Fruit fly (Drosophila melanogaster): ENCODE results near the gene Rbcn-3A.

Gene Rbcn-3A

dm6 chrX:6263614-6264130, 8.4 kb upstream of the Rbcn-3A start (continued):
- no peak for TF ChIP-seq hb (GFP tag; IDR thresholded peaks at IDR 0.05; ENCODE audit: partially characterized antibody)
- TF ChIP-seq lov (optimal IDR thresholded peaks at IDR 0.05) = no peak
- TF ChIP-seq lov (GFP tag; IDR thresholded peaks at IDR 0.05) = no peak
- peak; percentile 17 for TF ChIP-seq CG17186 (GFP tag; optimal IDR thresholded peaks at IDR 0.05)
- peak; percentile 86 for TF ChIP-seq CG7556 (GFP tag; optimal IDR thresholded peaks at IDR 0.05)
- no peak for TF ChIP-seq CG14860 (GFP tag; IDR thresholded peaks at IDR 0.05; ENCODE audit: partially characterized antibody)
- TF ChIP-seq Vsx1 (GFP tag; optimal IDR thresholded peaks at IDR 0.05) = peak; percentile 66
- TF ChIP-seq pho (GFP tag; optimal IDR thresholded peaks at IDR 0.05) = peak; percentile 48
- peak; percentile 24 for TF ChIP-seq Atf-2 (GFP tag; optimal IDR thresholded peaks at IDR 0.05)
- peak; percentile 3 for TF ChIP-seq Lhr (GFP tag; optimal IDR thresholded peaks at IDR 0.05)
- TF ChIP-seq CG8089 (GFP tag; optimal IDR thresholded peaks at IDR 0.05) = no peak
- peak; percentile 60 for TF ChIP-seq Ssrp (tag; optimal IDR thresholded peaks at IDR 0.05)
- peak; percentile 45 for TF ChIP-seq CG18011 (GFP tag; optimal IDR thresholded peaks at IDR 0.05)
- TF ChIP-seq GATAe (GFP tag; conservative IDR thresholded peaks at IDR 0.05) = no peak
- TF ChIP-seq HmgD (GFP tag; optimal IDR thresholded peaks at IDR 0.05) = no peak
- peak; percentile 84 for TF ChIP-seq Atf6 (GFP tag; IDR thresholded peaks at IDR 0.05)
- TF ChIP-seq CG11504 (tag; optimal IDR thresholded peaks at IDR 0.05) = peak; percentile 86
- no peak for TF ChIP-seq corto (GFP tag; optimal IDR thresholded peaks at IDR 0.05)
- TF ChIP-seq Dfd (GFP tag; optimal IDR thresholded peaks at IDR 0.05) = no peak
- TF ChIP-seq CG15696 (tag; optimal IDR thresholded peaks at IDR 0.05) = peak; percentile 17
- peak; percentile 91 for TF ChIP-seq sens (GFP tag)
- TF ChIP-seq Doc2 (GFP tag; IDR thresholded peaks at IDR 0.05) = no peak
- TF ChIP-seq CG12391 (tag; optimal IDR thresholded peaks at IDR 0.05) = peak; percentile 71
- TF ChIP-seq az2 (GFP tag; optimal IDR thresholded peaks at IDR 0.05) = peak; percentile 49
- peak; percentile 11; the same call in 1 of the 2 replicates for TF ChIP-seq Adf1 (GFP tag; IDR thresholded peaks at IDR 0.05)
- peak; percentile 48; the same call in 1 of the 2 replicates for TF ChIP-seq CG9932 (GFP tag; IDR thresholded peaks at IDR 0.05)
- TF ChIP-seq sisA (GFP tag; IDR thresholded peaks at IDR 0.05) = peak; percentile 61
- peak; percentile 51 for TF ChIP-seq Dek (tag; optimal IDR thresholded peaks at IDR 0.05)
- no peak for TF ChIP-seq btn (GFP tag; optimal IDR thresholded peaks at IDR 0.05)
- peak; percentile 18 for TF ChIP-seq Hey (tag; optimal IDR thresholded peaks at IDR 0.05)
- no peak for TF ChIP-seq dati (GFP tag; IDR thresholded peaks at IDR 0.05)
- no peak for TF ChIP-seq vnd (GFP tag; IDR thresholded peaks at IDR 0.05; ENCODE audit: partially characterized antibody)
- TF ChIP-seq fd96Cb (tag; optimal IDR thresholded peaks at IDR 0.05) = peak; percentile 69
- peak; percentile 55 for TF ChIP-seq HLH54F (GFP tag; optimal IDR thresholded peaks at IDR 0.05)
- peak; percentile 75 for TF ChIP-seq unpg (GFP tag; optimal IDR thresholded peaks at IDR 0.05)
- peak; percentile 52 for TF ChIP-seq CG31224 (GFP tag; IDR thresholded peaks at IDR 0.05)
- TF ChIP-seq CG1233 (GFP tag; optimal IDR thresholded peaks at IDR 0.05) = peak; percentile 69
- peak; percentile 85 for TF ChIP-seq CG12659 (GFP tag; optimal IDR thresholded peaks at IDR 0.05)
- peak; percentile 66 for TF ChIP-seq salm (tag; optimal IDR thresholded peaks at IDR 0.05)
- TF ChIP-seq CG43689 (GFP tag; IDR thresholded peaks at IDR 0.05) = 0 out of 2 replicates have a peak, but pooled peaks have one; percentile 20
- TF ChIP-seq croc (GFP tag; conservative IDR thresholded peaks at IDR 0.05) = peak; percentile 42; the same call in 1 of the 3 replicates
- no peak for TF ChIP-seq cad (GFP tag; optimal IDR thresholded peaks at IDR 0.05)
- TF ChIP-seq CG9609 (GFP tag; optimal IDR thresholded peaks at IDR 0.05) = peak; percentile 49
- no peak for TF ChIP-seq Elba2 (GFP tag; optimal IDR thresholded peaks at IDR 0.05)
- no peak for TF ChIP-seq dimm (GFP tag; IDR thresholded peaks at IDR 0.05)
- peak; percentile 46 for TF ChIP-seq CG8281 (tag; optimal IDR thresholded peaks at IDR 0.05)
- peak; percentile 62 for TF ChIP-seq CG14014 (GFP tag; IDR thresholded peaks at IDR 0.05)
- peak; percentile 43 for TF ChIP-seq Bteb2 (GFP tag; optimal IDR thresholded peaks at IDR 0.05)
- TF ChIP-seq tap (tag; optimal IDR thresholded peaks at IDR 0.05) = peak; percentile 70
- TF ChIP-seq CG9215 (GFP tag; IDR thresholded peaks at IDR 0.05) = peak; percentile 68
- 0 out of 2 replicates have a peak, but pooled peaks have one; percentile 12 for TF ChIP-seq CG4404 (GFP tag; IDR thresholded peaks at IDR 0.05)
